Worm (Caenorhabditis elegans) whole organism, L1 larva: ENCODE measurements around the gene ZC53.22.

Experiments
- ama-1 ChIP-seq: fragments of 150-350 bp; optimal IDR thresholded peaks from 2 replicates; lab custom pipeline; 2014
- ceh-88 ChIP-seq: fragments of 200-800 bp; sonication (Bioruptor generic); IDR thresholded peaks from 2 replicates; pipeline ENCODE4 v1.3.6; 2022; ENCODE audit warnings: missing genetic modification characterization, missing compliant biosample characterization
- fkh-10 ChIP-seq: sonication (generic microtip); optimal IDR thresholded peaks from 2 replicates; lab custom pipeline; 2017; ENCODE audit warnings: missing biosample characterization, missing genetic modification reagents, missing genetic modification characterization
- fos-1 ChIP-seq: fragments of 150-350 bp; optimal IDR thresholded peaks from 2 replicates; lab custom pipeline; 2014; ENCODE audit warnings: missing biosample characterization, missing genetic modification characterization
- irx-1 ChIP-seq: sonication (generic microtip); optimal IDR thresholded peaks from 2 replicates; lab custom pipeline; 2016; ENCODE audit warnings: missing genetic modification characterization, missing compliant biosample characterization
- lin-39 ChIP-seq: fragments of 150-350 bp; optimal IDR thresholded peaks from 2 replicates; lab custom pipeline; 2014; ENCODE audit warnings: missing biosample characterization, missing genetic modification reagents, missing genetic modification characterization
- lsy-2 ChIP-seq, 2 experiments: fragments of 150-350 bp; optimal IDR thresholded peaks; 2 replicates each; lab custom pipeline; 2014; ENCODE audit warnings: missing biosample characterization in 2 of 2, missing genetic modification characterization in 2 of 2
- mdl-1 ChIP-seq, 2 experiments: fragments of 150-350 bp; optimal IDR thresholded peaks; 2 replicates each; lab custom pipeline; 2014 to 2017; ENCODE audit warnings: missing biosample characterization in 2 of 2, missing genetic modification characterization in 2 of 2, inconsistent platforms in 1 of 2
- mef-2 ChIP-seq: fragments of 150-350 bp; optimal IDR thresholded peaks from 2 replicates; lab custom pipeline; 2014; ENCODE audit warnings: missing biosample characterization, missing genetic modification characterization
- nhr-47 ChIP-seq: sonication (generic microtip); optimal IDR thresholded peaks from 2 replicates; lab custom pipeline; 2016; ENCODE audit warnings: mild to moderate bottlenecking, missing genetic modification characterization, moderate library complexity, missing compliant biosample characterization
- pqm-1 ChIP-seq: sonication (generic microtip); optimal IDR thresholded peaks from 3 replicates; lab custom pipeline; 2017; ENCODE audit warnings: missing biosample characterization, missing genetic modification characterization
- snpc-4 ChIP-seq: fragments of 150-350 bp; optimal IDR thresholded peaks from 2 replicates; lab custom pipeline; 2014; ENCODE audit warnings: missing biosample characterization, missing genetic modification characterization
- unc-86 ChIP-seq: sonication (generic microtip); optimal IDR thresholded peaks from 2 replicates; lab custom pipeline; 2016; ENCODE audit warnings: missing genetic modification characterization, missing compliant biosample characterization
- xbp-1 ChIP-seq: sonication (generic microtip); optimal IDR thresholded peaks from 2 replicates; lab custom pipeline; 2016; ENCODE audit warnings: missing genetic modification characterization, missing compliant biosample characterization

DNA sequence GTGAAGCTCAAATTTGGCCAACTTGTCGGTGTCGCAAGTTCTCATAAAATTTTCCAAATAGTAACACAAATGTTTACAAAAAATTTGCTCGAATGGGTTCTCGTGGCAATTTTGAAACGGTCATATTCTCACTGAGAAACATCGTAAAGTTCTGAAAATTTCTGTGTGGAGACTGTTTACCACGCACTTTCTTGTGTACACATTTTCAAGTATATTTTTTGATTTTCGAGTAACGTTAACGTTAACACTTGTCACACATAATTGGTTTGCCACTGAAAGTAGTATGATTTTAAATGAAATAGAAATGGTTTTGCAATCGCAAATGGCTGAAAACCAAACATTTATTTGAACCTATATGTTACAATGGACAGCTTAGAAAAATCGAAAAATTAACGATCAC, 31.4 kb downstream of the ZC53.22 start:
- TF ChIP-seq mdl-1 (tag; optimal IDR thresholded peaks at IDR 0.05; lab: Kevin White, UChicago): no peak
- no peak for TF ChIP-seq fos-1 (tag; lab: Kevin White, UChicago)
- no peak for TF ChIP-seq snpc-4
- no peak for TF ChIP-seq lin-39 (tag; lab: Kevin White, UChicago)
- no peak for TF ChIP-seq lsy-2 (tag; optimal IDR thresholded peaks at IDR 0.05; lab: Kevin White, UChicago)
- TF ChIP-seq ceh-88 (GFP tag; lab: Robert Waterston, UW): no peak
- no peak for TF ChIP-seq nhr-47
- TF ChIP-seq xbp-1 (tag; lab: Kevin White, UChicago): no peak
- TF ChIP-seq irx-1 (tag; lab: Kevin White, UChicago): no peak
- no peak for TF ChIP-seq pqm-1 (tag; lab: Kevin White, UChicago)
- no peak for TF ChIP-seq ama-1 (lab: Kevin White, UChicago)
- no peak for TF ChIP-seq unc-86 (tag; lab: Kevin White, UChicago)
- TF ChIP-seq fkh-10: no peak
- no peak for TF ChIP-seq mef-2 (tag; lab: Kevin White, UChicago)
